Fruit fly (Drosophila melanogaster) whole organism, embryonic: Measurements from ENCODE around the gene CG5968.

Experiments used
- Awh ChIP-seq: fragments of 200-800 bp; sonication (Bioruptor generic); IDR thresholded peaks from 2 replicates; pipeline ENCODE4, ENCODE4 v1.3.6; 2022; ENCODE audit warnings: missing biosample characterization, missing genetic modification characterization
- B-H2 ChIP-seq: fragments of 200-800 bp; sonication (Bioruptor generic); optimal IDR thresholded peaks from 2 replicates; lab custom pipeline; 2018; ENCODE audit warnings: missing biosample characterization, mild to moderate bottlenecking, missing genetic modification characterization
- CG10543 ChIP-seq: fragments of 200-800 bp; sonication (Bioruptor generic); optimal IDR thresholded peaks from 3 replicates; lab custom pipeline; 2017; ENCODE audit warnings: missing biosample characterization, mild to moderate bottlenecking, missing genetic modification characterization, moderate library complexity
- CG11696 ChIP-seq: fragments of 200-800 bp; sonication (Bioruptor generic); IDR thresholded peaks from 2 replicates; pipeline ENCODE4 v1.3.6; 2022; ENCODE audit warnings: missing biosample characterization, missing genetic modification characterization
- CG12155 ChIP-seq: fragments of 200-800 bp; sonication (Bioruptor generic); optimal IDR thresholded peaks from 3 replicates; lab custom pipeline; 2016; ENCODE audit warnings: missing biosample characterization, missing genetic modification characterization
- CG13775 ChIP-seq: fragments of 200-800 bp; sonication (Bioruptor generic); optimal IDR thresholded peaks from 3 replicates; lab custom pipeline; 2017; ENCODE audit warnings: missing biosample characterization, mild to moderate bottlenecking, missing genetic modification characterization
- CG1529 ChIP-seq: fragments of 200-800 bp; sonication (Bioruptor generic); optimal IDR thresholded peaks from 3 replicates; lab custom pipeline; 2018; ENCODE audit warnings: missing biosample characterization, missing genetic modification characterization
- CG1603 ChIP-seq: fragments of 200-800 bp; sonication (Bioruptor generic); optimal IDR thresholded peaks from 2 replicates; lab custom pipeline; 2019; ENCODE audit warnings: missing biosample characterization, mild to moderate bottlenecking, missing genetic modification characterization, moderate library complexity
- CG16815 ChIP-seq: fragments of 200-800 bp; sonication (Bioruptor generic); optimal IDR thresholded peaks from 3 replicates; lab custom pipeline; 2017; ENCODE audit warnings: missing biosample characterization, mild to moderate bottlenecking, missing genetic modification characterization
- CG17328 ChIP-seq: fragments of 200-800 bp; sonication (Bioruptor generic); IDR thresholded peaks from 2 replicates; pipeline ENCODE4 v1.3.6; 2022; ENCODE audit warnings: missing biosample characterization, missing genetic modification characterization
- CG17385 ChIP-seq: fragments of 200-800 bp; sonication (Bioruptor generic); optimal IDR thresholded peaks from 3 replicates; lab custom pipeline; 2018; ENCODE audit warnings: missing biosample characterization, mild to moderate bottlenecking, missing genetic modification characterization
- CG17568 ChIP-seq: fragments of 200-800 bp; sonication (Bioruptor generic); optimal IDR thresholded peaks from 2 replicates; lab custom pipeline; 2018; ENCODE audit warnings: missing biosample characterization, mild to moderate bottlenecking, missing genetic modification characterization, moderate library complexity
- CG17802 ChIP-seq: fragments of 200-800 bp; sonication (Bioruptor generic); optimal IDR thresholded peaks from 2 replicates; lab custom pipeline; 2018; ENCODE audit warnings: missing biosample characterization, mild to moderate bottlenecking, missing genetic modification characterization, moderate library complexity
- CG2202 ChIP-seq: fragments of 200-800 bp; sonication (Bioruptor generic); optimal IDR thresholded peaks from 2 replicates; lab custom pipeline; 2018; ENCODE audit warnings: missing biosample characterization, mild to moderate bottlenecking, missing genetic modification characterization
- CG30020 ChIP-seq: fragments of 200-800 bp; optimal IDR thresholded peaks from 2 replicates; lab custom pipeline; 2019; ENCODE audit warnings: missing biosample characterization, mild to moderate bottlenecking, missing genetic modification characterization, moderate library complexity
- CG30431 ChIP-seq: fragments of 200-800 bp; sonication (Bioruptor generic); optimal IDR thresholded peaks from 2 replicates; lab custom pipeline; 2017; ENCODE audit warnings: missing biosample characterization, missing genetic modification characterization
- CG31365 ChIP-seq: fragments of 200-800 bp; sonication (Bioruptor generic); optimal IDR thresholded peaks from 2 replicates; lab custom pipeline; 2018; ENCODE audit warnings: missing biosample characterization, mild to moderate bottlenecking, missing genetic modification characterization
- CG31441 ChIP-seq: fragments of 200-800 bp; sonication (Bioruptor generic); IDR thresholded peaks from 2 replicates; pipeline ENCODE4 v1.3.6; 2022; ENCODE audit warnings: missing biosample characterization, missing genetic modification characterization
- CG33213 ChIP-seq: fragments of 200-800 bp; sonication (Bioruptor generic); optimal IDR thresholded peaks from 3 replicates; lab custom pipeline; 2016; ENCODE audit warnings: missing biosample characterization, missing genetic modification characterization
- CG3838 ChIP-seq: fragments of 200-800 bp; sonication (Bioruptor generic); optimal IDR thresholded peaks from 3 replicates; lab custom pipeline; 2016; ENCODE audit warnings: missing biosample characterization, missing genetic modification characterization
- CG4707 ChIP-seq: fragments of 200-800 bp; sonication (Bioruptor generic); optimal IDR thresholded peaks from 2 replicates; lab custom pipeline; 2018; ENCODE audit warnings: missing biosample characterization, mild to moderate bottlenecking, missing genetic modification characterization, moderate library complexity
- CG7372 ChIP-seq: fragments of 200-800 bp; sonication (Bioruptor generic); IDR thresholded peaks from 2 replicates; pipeline ENCODE4 v1.3.6; 2022; ENCODE audit warnings: missing biosample characterization, missing genetic modification characterization
- CG7556 ChIP-seq: fragments of 200-800 bp; sonication (Bioruptor generic); optimal IDR thresholded peaks from 2 replicates; lab custom pipeline; 2017; ENCODE audit warnings: missing biosample characterization, mild to moderate bottlenecking, missing genetic modification characterization
- CG7745 ChIP-seq: fragments of 200-800 bp; sonication (Bioruptor generic); optimal IDR thresholded peaks from 2 replicates; lab custom pipeline; 2018; ENCODE audit warnings: missing biosample characterization, mild to moderate bottlenecking, missing genetic modification characterization, moderate library complexity
- CG8290 ChIP-seq, 3 experiments: fragments of 200-800 bp; sonication (Bioruptor generic); optimal IDR thresholded peaks; 2 replicates each; lab custom pipeline; 2016 to 2019; ENCODE audit warnings: missing biosample characterization in 3 of 3, missing genetic modification characterization in 3 of 3, mild to moderate bottlenecking in 2 of 3, moderate library complexity in 1 of 3
- CG9215 ChIP-seq: fragments of 200-800 bp; sonication (Bioruptor generic); IDR thresholded peaks from 2 replicates; pipeline ENCODE4 v1.3.6; 2022; ENCODE audit warnings: missing biosample characterization, missing genetic modification characterization
- CG9797 ChIP-seq: fragments of 200-800 bp; sonication (Bioruptor generic); optimal IDR thresholded peaks from 3 replicates; lab custom pipeline; 2018; ENCODE audit warnings: missing biosample characterization, mild to moderate bottlenecking, missing genetic modification characterization
- CG9876 ChIP-seq: fragments of 200-800 bp; sonication (Bioruptor generic); optimal IDR thresholded peaks from 2 replicates; lab custom pipeline; 2016; ENCODE audit warnings: missing biosample characterization, missing genetic modification characterization
- Dbx ChIP-seq: fragments of 200-800 bp; sonication (Bioruptor generic); IDR thresholded peaks from 3 replicates; pipeline ENCODE4 v1.3.6; 2022; ENCODE audit warnings: missing biosample characterization, missing genetic modification characterization
- Dip3 ChIP-seq: fragments of 200-800 bp; sonication (Bioruptor generic); optimal IDR thresholded peaks from 3 replicates; lab custom pipeline; 2016; ENCODE audit warnings: missing biosample characterization, missing genetic modification characterization
- Fer3 ChIP-seq: fragments of 200-800 bp; sonication (Bioruptor generic); optimal IDR thresholded peaks from 2 replicates; lab custom pipeline; 2018; ENCODE audit warnings: missing biosample characterization, mild to moderate bottlenecking, missing genetic modification characterization, moderate library complexity
- Hmr ChIP-seq: fragments of 200-800 bp; sonication (Bioruptor generic); optimal IDR thresholded peaks from 3 replicates; lab custom pipeline; 2017; ENCODE audit warnings: mild to moderate bottlenecking, missing biosample characterization, missing genetic modification reagents, missing genetic modification characterization
- Sox100B ChIP-seq: fragments of 200-800 bp; sonication (Bioruptor generic); optimal IDR thresholded peaks from 3 replicates; lab custom pipeline; 2018; ENCODE audit warnings: missing biosample characterization, mild to moderate bottlenecking, missing genetic modification characterization
- Vsx1 ChIP-seq: fragments of 200-800 bp; sonication (Bioruptor generic); optimal IDR thresholded peaks from 2 replicates; lab custom pipeline; 2017; ENCODE audit warnings: missing biosample characterization, mild to moderate bottlenecking, missing genetic modification characterization, missing genetic modification reagents
- YL-1 ChIP-seq: fragments of 200-800 bp; sonication (Bioruptor generic); optimal IDR thresholded peaks from 3 replicates; lab custom pipeline; 2017; ENCODE audit warnings: missing biosample characterization, mild to moderate bottlenecking, missing genetic modification characterization
- aop ChIP-seq: fragments of 200-800 bp; sonication (Bioruptor generic); IDR thresholded peaks from 2 replicates; pipeline ENCODE4 v1.3.6; 2022; ENCODE audit warnings: missing biosample characterization, missing genetic modification characterization
- fru ChIP-seq: fragments of >200 bp; optimal IDR thresholded peaks from 2 replicates; lab custom pipeline; 2017
- gem ChIP-seq: fragments of 200-800 bp; sonication (Bioruptor generic); optimal IDR thresholded peaks from 2 replicates; lab custom pipeline; 2019; ENCODE audit warnings: missing biosample characterization, mild to moderate bottlenecking, missing genetic modification characterization, moderate library complexity
- gfzf ChIP-seq: fragments of 200-800 bp; sonication (Bioruptor generic); optimal IDR thresholded peaks from 2 replicates; lab custom pipeline; 2016; ENCODE audit warnings: missing biosample characterization, mild to moderate bottlenecking, missing genetic modification characterization, moderate library complexity
- jing ChIP-seq: fragments of 200-800 bp; sonication (Bioruptor generic); optimal IDR thresholded peaks from 2 replicates; lab custom pipeline; 2018; ENCODE audit warnings: missing biosample characterization, mild to moderate bottlenecking, missing genetic modification characterization
- lola ChIP-seq, 3 experiments: fragments of >200 bp in 2 of 3; fragments of 200-800 bp in 1 of 3; sonication (Bioruptor generic) in 1 of 3; optimal IDR thresholded peaks; 2 replicates each; lab custom pipeline; 2017 to 2019; ENCODE audit warnings: missing biosample characterization in 3 of 3, missing genetic modification characterization in 3 of 3, mild to moderate bottlenecking in 1 of 3, moderate library complexity in 1 of 3
- nau ChIP-seq: fragments of 200-800 bp; sonication (Bioruptor generic); optimal IDR thresholded peaks from 3 replicates; lab custom pipeline; 2017; ENCODE audit warnings: missing biosample characterization, mild to moderate bottlenecking, missing genetic modification characterization, missing genetic modification reagents
- peb ChIP-seq: fragments of 200-800 bp; sonication (Bioruptor generic); IDR thresholded peaks from 2 replicates; pipeline ENCODE4 v1.3.6; 2022; ENCODE audit warnings: missing biosample characterization, missing genetic modification characterization
- psq ChIP-seq: fragments of 200-800 bp; sonication (Bioruptor generic); optimal IDR thresholded peaks from 2 replicates; lab custom pipeline; 2017; ENCODE audit warnings: missing biosample characterization, missing genetic modification characterization
- salm ChIP-seq: fragments of 200-800 bp; sonication (Bioruptor generic); optimal IDR thresholded peaks from 2 replicates; lab custom pipeline; 2018; ENCODE audit warnings: missing biosample characterization, mild to moderate bottlenecking, missing genetic modification characterization
- seq ChIP-seq: fragments of 200-800 bp; sonication (Bioruptor generic); IDR thresholded peaks from 2 replicates; pipeline ENCODE4 v1.3.6; 2022; ENCODE audit warnings: missing biosample characterization, missing genetic modification characterization
- tll ChIP-seq, 2 experiments: fragments of 200-800 bp in 1 of 2; fragments of >200 bp in 1 of 2; sonication (Bioruptor generic) in 1 of 2; optimal IDR thresholded peaks; 2 replicates each; lab custom pipeline; 2017 to 2019; ENCODE audit warnings: missing biosample characterization in 2 of 2, missing genetic modification characterization in 2 of 2, mild to moderate bottlenecking in 1 of 2, moderate library complexity in 1 of 2
- usp ChIP-seq: fragments of >200 bp; optimal IDR thresholded peaks from 2 replicates; lab custom pipeline; 2017; ENCODE audit warnings: missing biosample characterization, missing genetic modification characterization

Gene CG5968

dm6 chr2L:16597798-16598737, 48.3 kb upstream of the CG5968 start (continued):
- TF ChIP-seq CG31441 (peak; percentile 45; the same call in 1 of the 2 replicates), peb (no peak), B-H2 (GFP tag; lab: Kevin White, UChicago) (no peak), CG1529 (GFP tag; lab: Kevin White, UChicago) (peak; percentile 75), CG9797 (GFP tag; lab: Kevin White, UChicago) (no peak), CG33213 (GFP tag; lab: Kevin White, UChicago) (peak; percentile 22), CG13775 (GFP tag; lab: Kevin White, UChicago) (peak; percentile 33), CG17385 (GFP tag; lab: Kevin White, UChicago) (peak; percentile 54), gfzf (GFP tag; lab: Kevin White, UChicago) (no peak), fru (lab: Kevin White, UChicago) (no peak), CG4707 (GFP tag; lab: Kevin White, UChicago) (peak; percentile 61), Hmr (GFP tag; lab: Kevin White, UChicago) (no peak), CG30020 (no peak), psq (no peak), CG7372 (GFP tag; lab: Robert Waterston, UW) (no peak), salm (tag; lab: Kevin White, UChicago) (peak; percentile 42), CG9876 (GFP tag; lab: Kevin White, UChicago) (no peak), Vsx1 (GFP tag; lab: Kevin White, UChicago) (peak; percentile 4), CG17568 (GFP tag; lab: Kevin White, UChicago) (peak; percentile 34), YL-1 (GFP tag; lab: Kevin White, UChicago) (no peak), CG31365 (no peak), CG3838 (GFP tag; lab: Kevin White, UChicago) (no peak), Dbx (GFP tag; lab: Robert Waterston, UW) (no peak), aop (GFP tag; lab: Robert Waterston, UW) (no peak; the same call in 1 of the 2 replicates), usp (GFP tag; lab: Kevin White, UChicago) (no peak), Fer3 (tag; lab: Kevin White, UChicago) (no peak), gem (tag; lab: Kevin White, UChicago) (peak; percentile 83), CG2202 (tag; lab: Kevin White, UChicago) (peak; percentile 73), jing (peak; percentile 28), CG17328 (GFP tag; lab: Robert Waterston, UW) (peak; percentile 70), nau (GFP tag; lab: Kevin White, UChicago) (no peak), CG7745 (tag; lab: Kevin White, UChicago) (no peak), CG11696 (no peak), CG9215 (GFP tag; lab: Robert Waterston, UW) (no peak), Dip3 (GFP tag; lab: Kevin White, UChicago) (no peak), CG16815 (GFP tag; lab: Kevin White, UChicago) (peak; percentile 2), Sox100B (peak; percentile 18), tll (GFP tag; optimal IDR thresholded peaks at IDR 0.05; lab: Kevin White, UChicago) (no peak), lola (GFP tag; optimal IDR thresholded peaks at IDR 0.05; lab: Kevin White, UChicago) (peak in 1 of 3 experiments; percentile 78), CG12155 (peak; percentile 8), CG17802 (peak; percentile 3), CG10543 (GFP tag; lab: Kevin White, UChicago) (no peak), CG1603 (tag; lab: Kevin White, UChicago) (peak; percentile 54), seq (GFP tag; lab: Robert Waterston, UW) (no peak), CG30431 (GFP tag; lab: Kevin White, UChicago) (peak; percentile 25), CG7556 (GFP tag; lab: Kevin White, UChicago) (peak; percentile 42), CG8290 (GFP tag; optimal IDR thresholded peaks at IDR 0.05; lab: Kevin White, UChicago) (peak; percentile 25), CG8290 (tag; optimal IDR thresholded peaks at IDR 0.05; lab: Kevin White, UChicago) (no peak), Awh (peak; percentile 34; the same call in 1 of the 2 replicates)
